Worm (Caenorhabditis elegans): Measurements from ENCODE around the gene F13E6.2.

- TF ChIP-seq egl-27 (tag; optimal IDR thresholded peaks at IDR 0.05) (no peak), lin-11 (tag; optimal IDR thresholded peaks at IDR 0.05) (no peak), ama-1 (optimal IDR thresholded peaks at IDR 0.05) (no peak), R02D3.7 (tag; optimal IDR thresholded peaks at IDR 0.05) (no peak), alr-1 (tag; optimal IDR thresholded peaks at IDR 0.05) (no peak), blmp-1 (tag; optimal IDR thresholded peaks at IDR 0.05; ENCODE audit: insufficient read depth) (no peak), ceh-82 (tag; optimal IDR thresholded peaks at IDR 0.05) (no peak), nhr-11 (tag; optimal IDR thresholded peaks at IDR 0.05) (no peak), lin-13 (GFP tag; optimal IDR thresholded peaks at IDR 0.05) (no peak), elt-1 (tag; optimal IDR thresholded peaks at IDR 0.05) (no peak), nhr-25 (tag; optimal IDR thresholded peaks at IDR 0.05) (no peak)
These were observed 42.9 kb upstream of the F13E6.2 start, which contains the start of gene T01C1.4 for ce11 chrX:10717019-10717418.
